Fruit fly (Drosophila melanogaster): ENCODE measurements around the gene kri.

DNA sequence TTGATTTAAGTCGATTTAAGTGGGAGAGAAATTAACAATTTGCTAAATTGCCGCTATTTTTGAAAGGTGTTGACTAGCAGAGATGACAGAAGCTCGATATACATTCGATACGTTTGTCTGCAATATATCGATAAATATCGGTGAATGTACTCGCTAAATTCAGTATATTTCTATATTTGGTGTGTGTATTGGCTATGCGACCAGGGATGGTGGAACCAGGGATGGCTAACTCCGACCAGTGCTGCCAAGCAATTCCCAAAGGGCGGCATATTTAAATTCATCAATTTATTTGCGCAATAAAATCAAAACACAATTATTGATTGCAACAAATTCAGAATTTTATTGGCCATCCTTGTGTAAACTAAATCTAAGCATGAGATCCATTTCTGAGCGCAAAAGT lies 2.2 kb downstream of the kri start, which contains the start of gene mad2:
- TF ChIP-seq kay (GFP tag; ENCODE audit: borderline replicate concordance) (no peak), Hr96 (GFP tag; optimal IDR thresholded peaks at IDR 0.05) (no peak), CG1620 (GFP tag; optimal IDR thresholded peaks at IDR 0.05) (no peak), cnc (optimal IDR thresholded peaks at IDR 0.05) (no peak), Crg-1 (GFP tag; optimal IDR thresholded peaks at IDR 0.05) (peak; percentile 50), Mnt (GFP tag; optimal IDR thresholded peaks at IDR 0.05) (peak; percentile 4), bab1 (GFP tag; optimal IDR thresholded peaks at IDR 0.05) (peak; percentile 27), CG7101 (tag; optimal IDR thresholded peaks at IDR 0.05) (no peak), CG5204 (GFP tag; optimal IDR thresholded peaks at IDR 0.05) (no peak), CG33017 (tag; optimal IDR thresholded peaks at IDR 0.05) (no peak), Clk (GFP tag; optimal IDR thresholded peaks at IDR 0.05) (no peak), ovo (GFP tag; optimal IDR thresholded peaks at IDR 0.05) (no peak)

Data from whole organism, adult.